Worm (Caenorhabditis elegans): ENCODE measurements around the gene T07A9.15.

ce11 chrIV:343279-343678, 50.1 kb downstream of the T07A9.15 start:
- TF ChIP-seq elt-4 (tag; optimal IDR thresholded peaks at IDR 0.05) (no peak), ceh-45 (GFP tag; IDR thresholded peaks at IDR 0.05) (no peak), tbx-2 (tag; optimal IDR thresholded peaks at IDR 0.05) (no peak), pqm-1 (tag; optimal IDR thresholded peaks at IDR 0.05) (no peak)
